Worm (Caenorhabditis elegans) whole organism, late embryonic: ENCODE data around the gene AC3.12.

Source experiments
- ama-1 ChIP-seq: fragments of 150-350 bp; optimal IDR thresholded peaks from 2 replicates; lab custom pipeline; 2014
- ceh-9 ChIP-seq: sonication (generic microtip); optimal IDR thresholded peaks from 2 replicates; lab custom pipeline; 2016; ENCODE audit warnings: mild to moderate bottlenecking, missing genetic modification characterization, inconsistent platforms, missing compliant biosample characterization
- dmd-4 ChIP-seq: sonication (generic microtip); optimal IDR thresholded peaks from 2 replicates; lab custom pipeline; 2016; ENCODE audit warnings: borderline replicate concordance, missing genetic modification characterization, missing compliant biosample characterization
- fkh-10 ChIP-seq: fragments of 150-350 bp; optimal IDR thresholded peaks from 2 replicates; lab custom pipeline; 2014; ENCODE audit warnings: missing biosample characterization, missing genetic modification reagents, missing genetic modification characterization
- hlh-13 ChIP-seq: fragments of 200-800 bp; sonication (Bioruptor generic); optimal IDR thresholded peaks from 2 replicates; lab custom pipeline; 2018; ENCODE audit warnings: mild to moderate bottlenecking, missing genetic modification characterization, missing compliant biosample characterization
- hlh-30 ChIP-seq: sonication (generic microtip); optimal IDR thresholded peaks from 2 replicates; lab custom pipeline; 2017; ENCODE audit warnings: antibody characterized with exemption, missing genetic modification characterization, missing compliant biosample characterization; ENCODE audit not compliant: insufficient read depth
- hlh-6 ChIP-seq: sonication (generic microtip); optimal IDR thresholded peaks from 2 replicates; lab custom pipeline; 2016; ENCODE audit warnings: missing genotype, missing genetic modification characterization, missing compliant biosample characterization
- lin-11 ChIP-seq: fragments of 200-800 bp; sonication (Bioruptor generic); optimal IDR thresholded peaks from 2 replicates; lab custom pipeline; 2018; ENCODE audit warnings: mild to moderate bottlenecking, missing genetic modification characterization, missing compliant biosample characterization
- odd-2 ChIP-seq: sonication (generic microtip); optimal IDR thresholded peaks from 2 replicates; lab custom pipeline; 2017; ENCODE audit warnings: antibody characterized with exemption, mild to moderate bottlenecking, missing genetic modification characterization, missing compliant biosample characterization
- pax-1 ChIP-seq: fragments of 150-350 bp; optimal IDR thresholded peaks from 2 replicates; lab custom pipeline; 2014; ENCODE audit warnings: missing biosample characterization, missing genetic modification characterization
- pha-4 ChIP-seq: fragments of 150-350 bp; optimal IDR thresholded peaks from 2 replicates; lab custom pipeline; 2018; ENCODE audit warnings: missing biosample characterization, missing genetic modification reagents, missing genetic modification characterization
- unc-55 ChIP-seq: sonication (generic microtip); optimal IDR thresholded peaks from 2 replicates; lab custom pipeline; 2017; ENCODE audit warnings: missing biosample characterization, missing genetic modification reagents, missing genetic modification characterization

DNA sequence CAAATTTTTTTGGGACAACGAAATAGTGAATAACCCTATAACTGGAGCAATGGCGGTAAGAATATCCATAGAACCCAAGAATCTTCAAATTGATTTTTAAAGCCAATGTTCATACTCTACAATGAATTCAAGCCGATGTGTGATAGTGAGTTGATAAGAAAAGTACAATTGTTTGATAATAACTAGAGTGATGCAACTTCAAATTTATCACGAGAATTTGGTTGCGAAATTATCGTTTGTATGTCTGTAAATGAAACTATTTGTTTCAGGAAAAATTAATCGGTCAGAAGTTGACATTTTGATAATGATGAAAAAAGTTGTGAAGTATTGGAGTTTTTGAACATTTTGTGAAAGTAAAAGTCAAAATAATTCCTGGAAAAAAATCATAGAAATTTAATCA lies 20.1 kb upstream of the AC3.12 start:
- TF ChIP-seq unc-55 (GFP tag; lab: Kevin White, UChicago) (no peak), pax-1 (tag; lab: Kevin White, UChicago) (no peak), hlh-30 (no peak), hlh-6 (tag; lab: Kevin White, UChicago) (no peak), odd-2 (no peak), lin-11 (tag; lab: Kevin White, UChicago) (no peak), pha-4 (tag; lab: Kevin White, UChicago) (no peak), dmd-4 (tag; lab: Kevin White, UChicago) (no peak), ama-1 (lab: Kevin White, UChicago) (no peak), ceh-9 (tag; lab: Kevin White, UChicago) (no peak), fkh-10 (GFP tag; lab: Kevin White, UChicago) (no peak), hlh-13 (no peak)
